Worm (Caenorhabditis elegans) whole organism, mixed stage, embryonic: ENCODE measurements around the gene F23H12.3.

Experiments
- M03D4.4 ChIP-seq: sonication (generic microtip); optimal IDR thresholded peaks from 2 replicates; lab custom pipeline; 2017; ENCODE audit warnings: mild to moderate bottlenecking, missing genetic modification characterization, missing compliant biosample characterization
- bed-3 ChIP-seq: fragments of 200-800 bp; sonication (Bioruptor generic); optimal IDR thresholded peaks from 3 replicates; lab custom pipeline; 2018; ENCODE audit warnings: mild to moderate bottlenecking, missing genetic modification characterization, moderate library complexity, missing compliant biosample characterization
- blmp-1 ChIP-seq: fragments of 150-350 bp; optimal IDR thresholded peaks from 2 replicates; lab custom pipeline; 2014; ENCODE audit warnings: missing biosample characterization, missing genetic modification characterization
- ceh-39 ChIP-seq: fragments of 150-350 bp; optimal IDR thresholded peaks from 2 replicates; lab custom pipeline; 2014; ENCODE audit warnings: missing biosample characterization, missing genetic modification characterization
- ceh-43 ChIP-seq: fragments of 200-800 bp; sonication (Bioruptor generic); optimal IDR thresholded peaks from 2 replicates; lab custom pipeline; 2018; ENCODE audit warnings: mild to moderate bottlenecking, missing genetic modification characterization, moderate library complexity, missing compliant biosample characterization
- ceh-83 ChIP-seq: fragments of 200-800 bp; sonication (Bioruptor generic); optimal IDR thresholded peaks from 2 replicates; lab custom pipeline; 2018; ENCODE audit warnings: mild to moderate bottlenecking, missing genetic modification characterization, missing compliant biosample characterization
- ces-1 ChIP-seq: fragments of 150-350 bp; optimal IDR thresholded peaks from 2 replicates; lab custom pipeline; 2014; ENCODE audit warnings: missing biosample characterization, missing genetic modification reagents, missing genetic modification characterization
- cnd-1 ChIP-seq: fragments of 200-800 bp; sonication (Bioruptor generic); optimal IDR thresholded peaks from 2 replicates; lab custom pipeline; 2018; ENCODE audit warnings: mild to moderate bottlenecking, missing genetic modification characterization, missing compliant biosample characterization
- drap-1 ChIP-seq: fragments of 200-800 bp; sonication (Bioruptor generic); optimal IDR thresholded peaks from 3 replicates; lab custom pipeline; 2018; ENCODE audit warnings: mild to moderate bottlenecking, missing genetic modification characterization, missing compliant biosample characterization
- elt-1 ChIP-seq: sonication (generic microtip); optimal IDR thresholded peaks from 2 replicates; lab custom pipeline; 2017; ENCODE audit warnings: missing genetic modification characterization, mild to moderate bottlenecking, missing compliant biosample characterization, antibody characterized with exemption, moderate library complexity, borderline replicate concordance; ENCODE audit not compliant: insufficient read depth
- elt-3 ChIP-seq: fragments of 150-350 bp; optimal IDR thresholded peaks from 2 replicates; lab custom pipeline; 2014; ENCODE audit warnings: missing biosample characterization, missing genetic modification characterization
- flh-1 ChIP-seq: fragments of 200-800 bp; sonication (Bioruptor generic); optimal IDR thresholded peaks from 2 replicates; lab custom pipeline; 2018; ENCODE audit warnings: mild to moderate bottlenecking, missing genetic modification characterization, moderate library complexity, missing compliant biosample characterization
- ham-2 ChIP-seq: fragments of 200-800 bp; sonication (Bioruptor generic); optimal IDR thresholded peaks from 2 replicates; lab custom pipeline; 2018; ENCODE audit warnings: mild to moderate bottlenecking, missing genetic modification characterization, missing compliant biosample characterization
- hlh-1 ChIP-seq: fragments of 150-350 bp; optimal IDR thresholded peaks from 2 replicates; lab custom pipeline; 2014; ENCODE audit warnings: missing biosample characterization, missing genetic modification reagents, missing genetic modification characterization
- lin-13 ChIP-seq: fragments of 150-350 bp; optimal IDR thresholded peaks from 2 replicates; lab custom pipeline; 2014; ENCODE audit warnings: missing biosample characterization, missing genetic modification characterization
- lin-32 ChIP-seq: fragments of 200-800 bp; sonication (Bioruptor generic); optimal IDR thresholded peaks from 2 replicates; lab custom pipeline; 2018; ENCODE audit warnings: mild to moderate bottlenecking, missing genetic modification characterization, missing compliant biosample characterization
- lsy-2 ChIP-seq: fragments of 150-350 bp; optimal IDR thresholded peaks from 2 replicates; lab custom pipeline; 2014; ENCODE audit warnings: missing biosample characterization, missing genetic modification characterization
- mab-5 ChIP-seq: fragments of 150-350 bp; optimal IDR thresholded peaks from 2 replicates; lab custom pipeline; 2014; ENCODE audit warnings: missing biosample characterization, missing genetic modification characterization
- mep-1 ChIP-seq: fragments of 150-350 bp; optimal IDR thresholded peaks from 2 replicates; lab custom pipeline; 2017; ENCODE audit warnings: missing biosample characterization, missing genetic modification reagents, missing genetic modification characterization, inconsistent platforms
- mls-2 ChIP-seq: sonication (generic microtip); optimal IDR thresholded peaks from 2 replicates; lab custom pipeline; 2016; ENCODE audit warnings: mild to moderate bottlenecking, missing genetic modification characterization, moderate library complexity, missing compliant biosample characterization
- nhr-12 ChIP-seq: fragments of 150-350 bp; optimal IDR thresholded peaks from 2 replicates; lab custom pipeline; 2014; ENCODE audit warnings: missing biosample characterization, missing genetic modification characterization
- nhr-2 ChIP-seq: fragments of 150-350 bp; optimal IDR thresholded peaks from 2 replicates; lab custom pipeline; 2014; ENCODE audit warnings: missing biosample characterization, missing genetic modification characterization
- nhr-237 ChIP-seq: fragments of 150-350 bp; optimal IDR thresholded peaks from 2 replicates; lab custom pipeline; 2014; ENCODE audit warnings: missing biosample characterization, missing genetic modification characterization
- nhr-28 ChIP-seq: fragments of 150-350 bp; optimal IDR thresholded peaks from 2 replicates; lab custom pipeline; 2014; ENCODE audit warnings: missing biosample characterization, missing genetic modification characterization
- nhr-76 ChIP-seq: sonication (generic microtip); optimal IDR thresholded peaks from 2 replicates; lab custom pipeline; 2017; ENCODE audit warnings: missing biosample characterization, missing genetic modification characterization
- pha-4 ChIP-seq: fragments of 150-350 bp; optimal IDR thresholded peaks from 2 replicates; lab custom pipeline; 2018; ENCODE audit warnings: missing biosample characterization, missing genetic modification reagents, missing genetic modification characterization
- sem-2 ChIP-seq: fragments of 200-800 bp; sonication (Bioruptor generic); optimal IDR thresholded peaks from 2 replicates; lab custom pipeline; 2018; ENCODE audit warnings: mild to moderate bottlenecking, missing genetic modification characterization, missing compliant biosample characterization
- snpc-4 ChIP-seq: fragments of 150-350 bp; optimal IDR thresholded peaks from 2 replicates; lab custom pipeline; 2014; ENCODE audit warnings: missing biosample characterization, missing genetic modification characterization
- sptf-1 ChIP-seq: sonication (generic microtip); optimal IDR thresholded peaks from 2 replicates; lab custom pipeline; 2017; ENCODE audit warnings: mild to moderate bottlenecking, missing genetic modification characterization, moderate library complexity, missing compliant biosample characterization
- tbx-8 ChIP-seq: fragments of 200-800 bp; sonication (Bioruptor generic); optimal IDR thresholded peaks from 2 replicates; lab custom pipeline; 2018; ENCODE audit warnings: mild to moderate bottlenecking, missing genetic modification characterization, moderate library complexity, missing compliant biosample characterization
- unc-120 ChIP-seq: sonication (generic microtip); optimal IDR thresholded peaks from 2 replicates; lab custom pipeline; 2017; ENCODE audit warnings: missing genetic modification characterization, missing compliant biosample characterization; ENCODE audit not compliant: poor library complexity, severe bottlenecking
- unc-39 ChIP-seq: fragments of 150-350 bp; optimal IDR thresholded peaks from 2 replicates; lab custom pipeline; 2014; ENCODE audit warnings: missing biosample characterization, missing genetic modification characterization
- unc-62 ChIP-seq: fragments of 150-350 bp; optimal IDR thresholded peaks from 2 replicates; lab custom pipeline; 2014; ENCODE audit warnings: missing biosample characterization, missing genetic modification reagents, missing genetic modification characterization
- zip-8 ChIP-seq: fragments of 150-350 bp; optimal IDR thresholded peaks from 2 replicates; lab custom pipeline; 2014; ENCODE audit warnings: missing biosample characterization, missing genetic modification characterization
- ztf-11 ChIP-seq: fragments of 150-350 bp; optimal IDR thresholded peaks from 2 replicates; lab custom pipeline; 2014; ENCODE audit warnings: missing biosample characterization, missing genetic modification characterization

Gene F23H12.3

ce11 chrV:12303453-12304077 lies 41.4 kb upstream of the F23H12.3 start:
- peak; percentile 100 for TF ChIP-seq drap-1 (GFP tag; lab: Kevin White, UChicago)
- TF ChIP-seq cnd-1, result peak; percentile 99
- peak; percentile 79 for TF ChIP-seq lsy-2
- TF ChIP-seq bed-3, result peak; percentile 99
- peak; percentile 7 for TF ChIP-seq zip-8
- TF ChIP-seq ceh-83 (GFP tag; lab: Kevin White, UChicago), result peak; percentile 100
- TF ChIP-seq hlh-1 (tag; lab: Kevin White, UChicago), result peak; percentile 83
- TF ChIP-seq mls-2 (tag; lab: Kevin White, UChicago), result peak; percentile 100
- peak; percentile 80 for TF ChIP-seq nhr-12 (tag; lab: Kevin White, UChicago)
- TF ChIP-seq pha-4, result peak; percentile 85
- peak; percentile 99 for TF ChIP-seq M03D4.4 (tag; lab: Kevin White, UChicago)
- TF ChIP-seq sem-2, result peak; percentile 99
- peak; percentile 95 for TF ChIP-seq ztf-11
- peak; percentile 68 for TF ChIP-seq ces-1 (GFP tag; lab: Kevin White, UChicago)
- TF ChIP-seq unc-62 (GFP tag; lab: Kevin White, UChicago), result peak; percentile 96
- TF ChIP-seq lin-13 (tag; lab: Kevin White, UChicago), result peak; percentile 92
- peak; percentile 99 for TF ChIP-seq flh-1
- peak; percentile 100 for TF ChIP-seq sptf-1 (tag; lab: Kevin White, UChicago)
- TF ChIP-seq ceh-39 (tag; lab: Kevin White, UChicago), result peak; percentile 84
- TF ChIP-seq ceh-43 (GFP tag; lab: Kevin White, UChicago), result peak; percentile 99
- peak; percentile 68 for TF ChIP-seq blmp-1 (tag; lab: Kevin White, UChicago)
- TF ChIP-seq lin-32 (GFP tag; lab: Kevin White, UChicago), result peak; percentile 100
- peak; percentile 79 for TF ChIP-seq mep-1 (tag; lab: Kevin White, UChicago)
- peak; percentile 100 for TF ChIP-seq unc-120 (tag; lab: Kevin White, UChicago)
- TF ChIP-seq nhr-76 (tag; lab: Kevin White, UChicago), result peak; percentile 83
- TF ChIP-seq mab-5, result peak; percentile 75
- TF ChIP-seq elt-3 (tag; lab: Kevin White, UChicago), result peak; percentile 82
- peak; percentile 97 for TF ChIP-seq nhr-28 (tag; lab: Kevin White, UChicago)
- TF ChIP-seq tbx-8, result peak; percentile 100
- TF ChIP-seq ham-2 (GFP tag; lab: Kevin White, UChicago), result peak; percentile 99
- TF ChIP-seq unc-39, result peak; percentile 92
- TF ChIP-seq snpc-4 (tag; lab: Kevin White, UChicago), result no peak
- TF ChIP-seq nhr-2 (tag; lab: Kevin White, UChicago), result peak; percentile 14
- peak; percentile 60 for TF ChIP-seq nhr-237 (tag; lab: Kevin White, UChicago)
- peak; percentile 82 for TF ChIP-seq elt-1 (tag; lab: Kevin White, UChicago)

- no peak for TF ChIP-seq ceh-43 (GFP tag; lab: Kevin White, UChicago)
- no peak for TF ChIP-seq nhr-12 (tag; lab: Kevin White, UChicago)
- no peak for TF ChIP-seq elt-3 (tag; lab: Kevin White, UChicago)
- no peak for TF ChIP-seq zip-8
- no peak for TF ChIP-seq pha-4
- no peak for TF ChIP-seq nhr-76 (tag; lab: Kevin White, UChicago)
- no peak for TF ChIP-seq sem-2
- no peak for TF ChIP-seq lsy-2
- TF ChIP-seq snpc-4 (tag; lab: Kevin White, UChicago), result no peak
- no peak for TF ChIP-seq elt-1 (tag; lab: Kevin White, UChicago)
- no peak for TF ChIP-seq sptf-1 (tag; lab: Kevin White, UChicago)
- TF ChIP-seq mep-1 (tag; lab: Kevin White, UChicago), result no peak
- TF ChIP-seq nhr-2 (tag; lab: Kevin White, UChicago), result no peak
- no peak for TF ChIP-seq drap-1 (GFP tag; lab: Kevin White, UChicago)
- no peak for TF ChIP-seq bed-3
- TF ChIP-seq cnd-1, result no peak
- no peak for TF ChIP-seq ztf-11
- TF ChIP-seq lin-32 (GFP tag; lab: Kevin White, UChicago), result no peak
- no peak for TF ChIP-seq unc-39
- no peak for TF ChIP-seq unc-62 (GFP tag; lab: Kevin White, UChicago)
Observed at ce11 chrV:12305677-12306076, 39.3 kb upstream of the F23H12.3 start.

- TF ChIP-seq hlh-1 (tag; lab: Kevin White, UChicago), result no peak
- no peak for TF ChIP-seq ceh-83 (GFP tag; lab: Kevin White, UChicago)
- no peak for TF ChIP-seq ces-1 (GFP tag; lab: Kevin White, UChicago)
- TF ChIP-seq lin-13 (tag; lab: Kevin White, UChicago), result no peak
- no peak for TF ChIP-seq ceh-43 (GFP tag; lab: Kevin White, UChicago)
- no peak for TF ChIP-seq tbx-8
- no peak for TF ChIP-seq zip-8
- TF ChIP-seq mls-2 (tag; lab: Kevin White, UChicago), result no peak
- TF ChIP-seq nhr-237 (tag; lab: Kevin White, UChicago), result no peak
- TF ChIP-seq mep-1 (tag; lab: Kevin White, UChicago), result no peak
- TF ChIP-seq unc-62 (GFP tag; lab: Kevin White, UChicago), result no peak
Observed at ce11 chrV:12307011-12307540, 37.9 kb upstream of the F23H12.3 start, which contains the start of gene srg-45. Gene srg-45 (plus strand): TSS chrV:12307490.
